Worm (Caenorhabditis elegans): ENCODE measurements around the gene smc-3.

smc-3 gene

DNA sequence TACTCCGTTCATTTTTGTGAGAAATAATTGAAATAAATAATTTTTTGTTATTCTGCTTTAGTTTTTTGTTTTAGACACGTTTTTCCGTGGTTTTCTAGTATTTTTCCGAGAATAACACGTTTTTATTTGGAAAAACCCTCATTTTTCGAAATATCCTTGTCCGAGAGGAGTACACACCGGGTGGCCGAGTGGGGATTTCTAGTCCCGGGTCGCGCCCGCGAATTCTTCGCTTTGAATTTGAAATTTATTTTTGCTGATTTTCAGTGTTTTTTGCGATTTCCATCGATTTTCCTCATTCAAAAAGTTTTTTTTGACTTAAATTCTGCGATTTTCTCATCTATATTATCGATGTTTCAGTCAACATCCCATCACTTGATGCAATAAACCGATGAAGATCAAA, at the start of gene smc-3, which contains the start of the genes gly-9 and mib-1 (continued):
- no peak for TF ChIP-seq egrh-3 (GFP tag; IDR thresholded peaks at IDR 0.05)
- TF ChIP-seq sdz-38 (tag; optimal IDR thresholded peaks at IDR 0.05), result no peak
- TF ChIP-seq egl-44 (GFP tag; IDR thresholded peaks at IDR 0.05), result no peak
- no peak for TF ChIP-seq Y53G8AR.9 (GFP tag; conservative IDR thresholded peaks at IDR 0.05)
- no peak for TF ChIP-seq hrde-1 (tag; optimal IDR thresholded peaks at IDR 0.05; ENCODE audit: borderline replicate concordance)
- TF ChIP-seq nfya-2 (GFP tag; IDR thresholded peaks at IDR 0.05), result no peak
- TF ChIP-seq ceh-27 (GFP tag; optimal IDR thresholded peaks at IDR 0.05), result peak; percentile 84
- no peak for TF ChIP-seq zim-3 (tag; optimal IDR thresholded peaks at IDR 0.05)
- no peak for TF ChIP-seq F57C9.4 (tag; optimal IDR thresholded peaks at IDR 0.05)
- TF ChIP-seq Y53F4B.3 (GFP tag; IDR thresholded peaks at IDR 0.05), result no peak
- TF ChIP-seq dpl-1 (GFP tag; optimal IDR thresholded peaks at IDR 0.05), result peak; percentile 59
- no peak for TF ChIP-seq egl-18 (GFP tag; IDR thresholded peaks at IDR 0.05)
- TF ChIP-seq T07F8.4 (tag; optimal IDR thresholded peaks at IDR 0.05), result no peak
- peak; percentile 24; the same call in 1 of the 2 replicates for TF ChIP-seq hmg-1.2 (GFP tag; IDR thresholded peaks at IDR 0.05)
- no peak for TF ChIP-seq gei-17 (GFP tag; optimal IDR thresholded peaks at IDR 0.05)
- 0 out of 2 replicates have a peak, but pooled peaks have one; percentile 39 for TF ChIP-seq B0336.3 (GFP tag; IDR thresholded peaks at IDR 0.05)
- no peak for TF ChIP-seq F49E8.2 (tag; optimal IDR thresholded peaks at IDR 0.05; ENCODE audit: insufficient read depth)
- peak; percentile 84 for TF ChIP-seq madf-10 (tag; optimal IDR thresholded peaks at IDR 0.05)
- TF ChIP-seq ceh-58 (GFP tag; IDR thresholded peaks at IDR 0.05), result no peak
- no peak for TF ChIP-seq F37B4.10 (GFP tag; IDR thresholded peaks at IDR 0.05)
- TF ChIP-seq F39B2.1 (GFP tag; IDR thresholded peaks at IDR 0.05), result no peak
- TF ChIP-seq let-607 (tag; optimal IDR thresholded peaks at IDR 0.05), result no peak
- TF ChIP-seq T26A5.8 (tag; optimal IDR thresholded peaks at IDR 0.05), result no peak
- no peak for TF ChIP-seq akir-1 (GFP tag; optimal IDR thresholded peaks at IDR 0.05)
- no peak for TF ChIP-seq sptf-2 (GFP tag; optimal IDR thresholded peaks at IDR 0.05)
- no peak for TF ChIP-seq ztf-26 (tag; optimal IDR thresholded peaks at IDR 0.05)
- no peak; the same call in 1 of the 2 replicates for TF ChIP-seq rcor-1 (GFP tag; IDR thresholded peaks at IDR 0.05)
- TF ChIP-seq F23B12.7 (tag; optimal IDR thresholded peaks at IDR 0.05; ENCODE audit: insufficient read depth), result no peak
- no peak for TF ChIP-seq dpff-1 (tag; optimal IDR thresholded peaks at IDR 0.05)
- TF ChIP-seq K11D2.4 (GFP tag; IDR thresholded peaks at IDR 0.05), result no peak
- no peak for TF ChIP-seq ztf-25 (GFP tag; IDR thresholded peaks at IDR 0.05)
- peak; percentile 59 for TF ChIP-seq D2030.7 (GFP tag; IDR thresholded peaks at IDR 0.05)
- TF ChIP-seq ztf-22 (GFP tag; optimal IDR thresholded peaks at IDR 0.05), result no peak
- no peak for TF ChIP-seq die-1 (tag; optimal IDR thresholded peaks at IDR 0.05)
- TF ChIP-seq ztf-28 (GFP tag; IDR thresholded peaks at IDR 0.05), result peak; percentile 76; the same call in 1 of the 2 replicates
- TF ChIP-seq aptf-2 (GFP tag; conservative IDR thresholded peaks at IDR 0.05), result peak; percentile 69; the same call in 1 of the 2 replicates
- TF ChIP-seq hlh-12 (tag; optimal IDR thresholded peaks at IDR 0.05), result no peak
- 0 out of 2 replicates have a peak, but pooled peaks have one; percentile 7 for TF ChIP-seq attf-3 (GFP tag; conservative IDR thresholded peaks at IDR 0.05)
- no peak for TF ChIP-seq F57A8.1 (GFP tag; optimal IDR thresholded peaks at IDR 0.05)
- peak; percentile 81 for TF ChIP-seq madf-6 (GFP tag; IDR thresholded peaks at IDR 0.05)
- TF ChIP-seq unc-130 (GFP tag; optimal IDR thresholded peaks at IDR 0.05), result peak; percentile 71
- TF ChIP-seq lsl-1 (GFP tag; optimal IDR thresholded peaks at IDR 0.05), result peak; percentile 45
- TF ChIP-seq zfh-2 (GFP tag; conservative IDR thresholded peaks at IDR 0.05), result no peak
- TF ChIP-seq mcd-1 (GFP tag; IDR thresholded peaks at IDR 0.05), result peak; percentile 67
- peak; percentile 48; the same call in 1 of the 2 replicates for TF ChIP-seq bed-2 (GFP tag; IDR thresholded peaks at IDR 0.05)
- TF ChIP-seq madf-3 (GFP tag; IDR thresholded peaks at IDR 0.05), result no peak
- no peak for TF ChIP-seq tlf-1 (GFP tag; optimal IDR thresholded peaks at IDR 0.05)
- TF ChIP-seq ztf-3 (GFP tag; optimal IDR thresholded peaks at IDR 0.05), result no peak
- no peak for TF ChIP-seq mel-28 (tag; optimal IDR thresholded peaks at IDR 0.05; ENCODE audit: borderline replicate concordance)
